Worm (Caenorhabditis elegans) whole organism, L1 larva: ENCODE measurements around the gene R12B2.13.

Experiments
- alr-1 ChIP-seq: fragments of 200-800 bp; sonication (Bioruptor generic); optimal IDR thresholded peaks from 2 replicates; lab custom pipeline; 2018; ENCODE audit warnings: borderline replicate concordance, mild to moderate bottlenecking, missing genetic modification characterization, missing compliant biosample characterization
- ama-1 ChIP-seq: fragments of 150-350 bp; optimal IDR thresholded peaks from 2 replicates; lab custom pipeline; 2014
- ceh-88 ChIP-seq: fragments of 200-800 bp; sonication (Bioruptor generic); IDR thresholded peaks from 2 replicates; pipeline ENCODE4 v1.3.6; 2022; ENCODE audit warnings: missing genetic modification characterization, missing compliant biosample characterization
- mab-9 ChIP-seq: fragments of 200-800 bp; sonication (Bioruptor generic); IDR thresholded peaks from 2 replicates; pipeline ENCODE4 v1.3.6; 2022; ENCODE audit warnings: missing genetic modification reagents, missing genetic modification characterization, missing compliant biosample characterization
- nhr-12 ChIP-seq: sonication (generic microtip); optimal IDR thresholded peaks from 2 replicates; lab custom pipeline; 2017; ENCODE audit warnings: missing biosample characterization, missing genetic modification characterization
- nhr-76 ChIP-seq: sonication (generic microtip); optimal IDR thresholded peaks from 2 replicates; lab custom pipeline; 2017; ENCODE audit warnings: missing biosample characterization, missing genetic modification characterization
- swsn-7 ChIP-seq: sonication (generic microtip); optimal IDR thresholded peaks from 2 replicates; lab custom pipeline; 2016; ENCODE audit warnings: missing genetic modification characterization, missing compliant biosample characterization
- tlp-1 ChIP-seq: fragments of 150-350 bp; optimal IDR thresholded peaks from 2 replicates; lab custom pipeline; 2014; ENCODE audit warnings: missing biosample characterization, missing genetic modification characterization

DNA sequence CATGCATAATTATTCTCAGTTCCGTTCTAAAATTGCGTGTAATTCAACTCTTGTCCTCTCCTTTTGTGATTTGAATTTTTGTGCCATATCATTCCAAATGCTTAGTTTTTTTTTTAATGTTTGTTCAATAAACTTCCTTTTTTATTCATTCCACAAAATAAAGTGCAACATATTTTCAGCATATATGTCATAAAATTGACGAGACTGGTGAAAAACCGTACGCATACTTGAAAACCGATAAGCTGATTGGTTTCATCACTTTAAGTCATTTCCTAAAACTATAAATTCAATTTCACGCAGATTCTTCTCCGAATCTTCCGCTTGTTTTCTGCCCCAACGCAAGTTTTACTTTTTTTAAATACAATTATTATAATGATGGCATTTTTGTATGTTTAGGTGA lies 25.7 kb upstream of the R12B2.13 start, which contains the start of gene dpf-4:
- TF ChIP-seq ama-1 (lab: Kevin White, UChicago) (no peak), tlp-1 (no peak), nhr-12 (tag; lab: Kevin White, UChicago) (no peak), swsn-7 (tag; lab: Kevin White, UChicago) (no peak), alr-1 (no peak), ceh-88 (GFP tag; lab: Robert Waterston, UW) (no peak), mab-9 (GFP tag; lab: Robert Waterston, UW) (no peak), nhr-76 (no peak)
